Worm (Caenorhabditis elegans) whole organism, L1 larva: ENCODE measurements around the gene srd-43.

ENCODE experiments used
- C04F5.9 ChIP-seq: sonication (generic microtip); optimal IDR thresholded peaks from 2 replicates; lab custom pipeline; 2016; ENCODE audit warnings: missing genetic modification characterization, missing compliant biosample characterization
- C16A3.4 ChIP-seq: fragments of 150-350 bp; optimal IDR thresholded peaks from 2 replicates; lab custom pipeline; 2014; ENCODE audit warnings: missing biosample characterization, missing genetic modification characterization
- C34B4.2 ChIP-seq: sonication (generic microtip); optimal IDR thresholded peaks from 2 replicates; lab custom pipeline; 2017; ENCODE audit warnings: mild to moderate bottlenecking, missing genetic modification characterization, missing compliant biosample characterization
- aha-1 ChIP-seq: fragments of 150-350 bp; optimal IDR thresholded peaks from 2 replicates; lab custom pipeline; 2014; ENCODE audit warnings: missing biosample characterization, missing genetic modification characterization
- alr-1 ChIP-seq: fragments of 200-800 bp; sonication (Bioruptor generic); optimal IDR thresholded peaks from 2 replicates; lab custom pipeline; 2018; ENCODE audit warnings: borderline replicate concordance, mild to moderate bottlenecking, missing genetic modification characterization, missing compliant biosample characterization
- blmp-1 ChIP-seq: fragments of 150-350 bp; optimal IDR thresholded peaks from 2 replicates; lab custom pipeline; 2014; ENCODE audit warnings: missing biosample characterization, missing genetic modification characterization
- ces-1 ChIP-seq: fragments of 150-350 bp; optimal IDR thresholded peaks from 2 replicates; lab custom pipeline; 2014; ENCODE audit warnings: missing biosample characterization, missing genetic modification reagents, missing genetic modification characterization
- efl-1 ChIP-seq, 4 experiments: fragments of 150-350 bp; optimal IDR thresholded peaks in 3 of 4; peaks in 1 of 4; 1 replicate in 1 of 4; 2 replicates in 3 of 4; lab custom pipeline; 2014; ENCODE audit warnings: missing biosample characterization in 2 of 4, missing genetic modification characterization in 2 of 4, missing genetic modification reagents in 2 of 4
- elt-2 ChIP-seq: sonication (generic microtip); optimal IDR thresholded peaks from 2 replicates; lab custom pipeline; 2016; ENCODE audit warnings: missing genetic modification characterization, mild to moderate bottlenecking, inconsistent platforms, missing compliant biosample characterization, missing genetic modification reagents
- elt-3 ChIP-seq, 6 experiments: fragments of 150-350 bp in 1 of 6; sonication (generic microtip); optimal IDR thresholded peaks; 2 replicates each; lab custom pipeline; 2017 to 2018; ENCODE audit warnings: missing biosample characterization in 6 of 6, missing genetic modification characterization in 6 of 6, inconsistent platforms in 1 of 6
- grh-1 ChIP-seq: fragments of 200-800 bp; sonication (Bioruptor generic); IDR thresholded peaks from 2 replicates; pipeline ENCODE4 v1.3.6; 2022; ENCODE audit warnings: missing genetic modification reagents, missing genetic modification characterization, missing compliant biosample characterization
- hpl-2 ChIP-seq: fragments of 150-350 bp; optimal IDR thresholded peaks from 2 replicates; lab custom pipeline; 2014; ENCODE audit warnings: missing biosample characterization, missing genetic modification reagents, missing genetic modification characterization
- lin-13 ChIP-seq: fragments of 150-350 bp; optimal IDR thresholded peaks from 2 replicates; lab custom pipeline; 2014; ENCODE audit warnings: missing biosample characterization, missing genetic modification reagents, missing genetic modification characterization
- lin-14 ChIP-seq: fragments of 200-800 bp; sonication (Bioruptor generic); optimal IDR thresholded peaks from 2 replicates; lab custom pipeline; 2018; ENCODE audit warnings: mild to moderate bottlenecking, missing genetic modification characterization, moderate library complexity, missing compliant biosample characterization
- lin-15B ChIP-seq: fragments of 150-350 bp; sonication (generic microtip); optimal IDR thresholded peaks from 3 replicates; lab custom pipeline; 2014; ENCODE audit warnings: missing biosample characterization, missing genetic modification characterization
- lin-35 ChIP-seq, 2 experiments: fragments of 150-350 bp; optimal IDR thresholded peaks; 2 replicates each; lab custom pipeline; 2014; ENCODE audit warnings: missing biosample characterization in 2 of 2, missing genetic modification characterization in 2 of 2, missing genetic modification reagents in 2 of 2
- lin-39 ChIP-seq: fragments of 150-350 bp; optimal IDR thresholded peaks from 2 replicates; lab custom pipeline; 2014; ENCODE audit warnings: missing biosample characterization, missing genetic modification reagents, missing genetic modification characterization
- lir-3 ChIP-seq: sonication (generic microtip); optimal IDR thresholded peaks from 2 replicates; lab custom pipeline; 2016; ENCODE audit warnings: mild to moderate bottlenecking, missing genetic modification characterization, moderate library complexity, missing compliant biosample characterization; ENCODE audit not compliant: poor library complexity
- lsy-2 ChIP-seq, 2 experiments: fragments of 150-350 bp; optimal IDR thresholded peaks; 2 replicates each; lab custom pipeline; 2014; ENCODE audit warnings: missing biosample characterization in 2 of 2, missing genetic modification characterization in 2 of 2
- mdl-1 ChIP-seq, 2 experiments: fragments of 150-350 bp; optimal IDR thresholded peaks; 2 replicates each; lab custom pipeline; 2014 to 2017; ENCODE audit warnings: missing biosample characterization in 2 of 2, missing genetic modification characterization in 2 of 2, inconsistent platforms in 1 of 2
- nhr-19 ChIP-seq: fragments of 200-800 bp; sonication (Bioruptor generic); conservative IDR thresholded peaks from 2 replicates; pipeline ENCODE4 v1.3.6; 2022; ENCODE audit warnings: missing genetic modification characterization, missing compliant biosample characterization
- nhr-20 ChIP-seq: sonication (generic microtip); optimal IDR thresholded peaks from 2 replicates; lab custom pipeline; 2016; ENCODE audit warnings: mild to moderate bottlenecking, missing genetic modification characterization, missing compliant biosample characterization
- nhr-237 ChIP-seq: fragments of 150-350 bp; optimal IDR thresholded peaks from 2 replicates; lab custom pipeline; 2014; ENCODE audit warnings: missing biosample characterization, missing genetic modification characterization
- nhr-28 ChIP-seq: fragments of 150-350 bp; optimal IDR thresholded peaks from 2 replicates; lab custom pipeline; 2014; ENCODE audit warnings: missing biosample characterization, missing genetic modification characterization
- nhr-47 ChIP-seq: sonication (generic microtip); optimal IDR thresholded peaks from 2 replicates; lab custom pipeline; 2016; ENCODE audit warnings: mild to moderate bottlenecking, missing genetic modification characterization, moderate library complexity, missing compliant biosample characterization
- nhr-71 ChIP-seq: sonication (generic microtip); optimal IDR thresholded peaks from 2 replicates; lab custom pipeline; 2016; ENCODE audit warnings: mild to moderate bottlenecking, missing genetic modification characterization, moderate library complexity, missing compliant biosample characterization
- nhr-76 ChIP-seq: sonication (generic microtip); optimal IDR thresholded peaks from 2 replicates; lab custom pipeline; 2017; ENCODE audit warnings: missing biosample characterization, missing genetic modification characterization
- nhr-84 ChIP-seq: sonication (generic microtip); optimal IDR thresholded peaks from 2 replicates; lab custom pipeline; 2017; ENCODE audit warnings: missing biosample characterization, missing genetic modification characterization
- nhr-85 ChIP-seq: sonication (generic microtip); peaks from one replicate; lab custom pipeline; 2016; ENCODE audit warnings: missing genetic modification characterization, inconsistent platforms, missing compliant biosample characterization
- nhr-90 ChIP-seq: sonication (generic microtip); optimal IDR thresholded peaks from 2 replicates; lab custom pipeline; 2016; ENCODE audit warnings: mild to moderate bottlenecking, missing genetic modification characterization, missing compliant biosample characterization; ENCODE audit not compliant: poor library complexity
- pag-3 ChIP-seq: sonication (generic microtip); optimal IDR thresholded peaks from 2 replicates; lab custom pipeline; 2017; ENCODE audit warnings: missing genetic modification characterization, mild to moderate bottlenecking, missing compliant biosample characterization, antibody characterized with exemption, borderline replicate concordance; ENCODE audit not compliant: insufficient read depth
- pax-3 ChIP-seq: fragments of 200-800 bp; sonication (Bioruptor generic); optimal IDR thresholded peaks from 2 replicates; lab custom pipeline; 2018; ENCODE audit warnings: mild to moderate bottlenecking, missing genetic modification characterization, moderate library complexity, missing compliant biosample characterization
- rnt-1 ChIP-seq: sonication (generic microtip); optimal IDR thresholded peaks from 2 replicates; lab custom pipeline; 2016; ENCODE audit warnings: mild to moderate bottlenecking, missing genetic modification characterization, moderate library complexity, missing compliant biosample characterization
- skn-1 ChIP-seq: fragments of 150-350 bp; optimal IDR thresholded peaks from 2 replicates; lab custom pipeline; 2014; ENCODE audit warnings: missing biosample characterization, missing genetic modification characterization
- snpc-4 ChIP-seq: fragments of 150-350 bp; optimal IDR thresholded peaks from 2 replicates; lab custom pipeline; 2014; ENCODE audit warnings: missing biosample characterization, missing genetic modification characterization
- snu-23 ChIP-seq: sonication (generic microtip); optimal IDR thresholded peaks from 2 replicates; lab custom pipeline; 2016; ENCODE audit warnings: missing genetic modification characterization, missing compliant biosample characterization
- sox-4 ChIP-seq: sonication (generic microtip); optimal IDR thresholded peaks from 2 replicates; lab custom pipeline; 2016; ENCODE audit warnings: missing genetic modification characterization, missing compliant biosample characterization
- sptf-1 ChIP-seq: fragments of 150-350 bp; optimal IDR thresholded peaks from 2 replicates; lab custom pipeline; 2014; ENCODE audit warnings: missing biosample characterization, missing genetic modification characterization
- swsn-7 ChIP-seq: sonication (generic microtip); optimal IDR thresholded peaks from 2 replicates; lab custom pipeline; 2016; ENCODE audit warnings: missing genetic modification characterization, missing compliant biosample characterization
- tbx-2 ChIP-seq: sonication (generic microtip); optimal IDR thresholded peaks from 2 replicates; lab custom pipeline; 2016; ENCODE audit warnings: missing genetic modification characterization, missing compliant biosample characterization
- unc-130 ChIP-seq: fragments of 150-350 bp; optimal IDR thresholded peaks from 2 replicates; lab custom pipeline; 2017; ENCODE audit warnings: missing biosample characterization, missing genetic modification characterization, inconsistent platforms
- unc-30 ChIP-seq: sonication (generic microtip); optimal IDR thresholded peaks from 2 replicates; lab custom pipeline; 2017; ENCODE audit warnings: missing biosample characterization, missing genetic modification characterization
- xbp-1 ChIP-seq: sonication (generic microtip); optimal IDR thresholded peaks from 2 replicates; lab custom pipeline; 2016; ENCODE audit warnings: missing genetic modification characterization, missing compliant biosample characterization
- zag-1 ChIP-seq: fragments of 150-350 bp; optimal IDR thresholded peaks from 2 replicates; lab custom pipeline; 2014; ENCODE audit warnings: missing biosample characterization, missing genetic modification characterization
- zip-4 ChIP-seq: fragments of 200-800 bp; sonication (Bioruptor generic); optimal IDR thresholded peaks from 2 replicates; lab custom pipeline; 2018; ENCODE audit warnings: mild to moderate bottlenecking, missing genetic modification characterization, moderate library complexity, missing compliant biosample characterization
- ztf-11 ChIP-seq, 2 experiments: sonication (generic microtip); optimal IDR thresholded peaks; 2 replicates each; lab custom pipeline; 2016 to 2017; ENCODE audit warnings: missing genetic modification characterization in 2 of 2, missing biosample characterization in 1 of 2, missing compliant biosample characterization in 1 of 2
- ztf-4 ChIP-seq: fragments of 150-350 bp; optimal IDR thresholded peaks from 2 replicates; lab custom pipeline; 2014; ENCODE audit warnings: missing biosample characterization, missing genetic modification characterization

Gene srd-43

ce11 chrX:13349230-13350122 is 43.8 kb upstream of the srd-43 start (continued):
- TF ChIP-seq lin-39 (tag; lab: Kevin White, UChicago) (no peak), nhr-90 (tag; lab: Kevin White, UChicago) (peak; percentile 78), pax-3 (tag; lab: Kevin White, UChicago) (peak; percentile 11), efl-1 (optimal IDR thresholded peaks at IDR 0.05; lab: Kevin White, UChicago) (no peak), efl-1 (GFP tag; optimal IDR thresholded peaks at IDR 0.05 in 1 of 2; lab: Kevin White, UChicago) (peak in 1 of 2 experiments; percentile 67), swsn-7 (peak; percentile 7), hpl-2 (GFP tag; lab: Kevin White, UChicago) (peak; percentile 19), rnt-1 (tag; lab: Kevin White, UChicago) (peak; percentile 41), nhr-28 (tag; lab: Kevin White, UChicago) (no peak), lin-14 (GFP tag; lab: Kevin White, UChicago) (peak; percentile 18), lin-15B (tag; lab: Kevin White, UChicago) (no peak)

- TF ChIP-seq lin-14 (GFP tag; lab: Kevin White, UChicago) (peak; percentile 77), blmp-1 (tag; lab: Kevin White, UChicago) (peak; percentile 71), aha-1 (tag; lab: Kevin White, UChicago) (no peak), unc-30 (tag; lab: Kevin White, UChicago) (no peak), alr-1 (tag; lab: Kevin White, UChicago) (no peak), nhr-20 (tag; lab: Kevin White, UChicago) (peak; percentile 91), ztf-4 (tag; lab: Kevin White, UChicago) (peak; percentile 7), nhr-237 (tag; lab: Kevin White, UChicago) (no peak), nhr-85 (tag; lab: Kevin White, UChicago) (peak; percentile 91), skn-1 (tag; lab: Kevin White, UChicago) (peak; percentile 67), rnt-1 (tag; lab: Kevin White, UChicago) (peak; percentile 11), C34B4.2 (tag; lab: Kevin White, UChicago) (no peak), ces-1 (GFP tag; lab: Kevin White, UChicago) (no peak), elt-3 (tag; optimal IDR thresholded peaks at IDR 0.05; lab: Kevin White, UChicago) (peak in 5 of 6 experiments; percentile 22 to 96 (median 69)), snu-23 (peak; percentile 86), C16A3.4 (peak; percentile 64), nhr-76 (tag; lab: Kevin White, UChicago) (no peak), zag-1 (tag; lab: Kevin White, UChicago) (no peak), pag-3 (tag; lab: Kevin White, UChicago) (no peak), nhr-84 (no peak), elt-2 (tag; lab: Kevin White, UChicago) (peak; percentile 59), nhr-90 (tag; lab: Kevin White, UChicago) (peak; percentile 84), ztf-11 (tag; optimal IDR thresholded peaks at IDR 0.05; lab: Kevin White, UChicago) (no peak), zip-4 (no peak), tbx-2 (tag; lab: Kevin White, UChicago) (peak; percentile 82), sptf-1 (tag; lab: Kevin White, UChicago) (no peak), lin-35 (GFP tag; optimal IDR thresholded peaks at IDR 0.05; lab: Kevin White, UChicago) (peak in 1 of 2 experiments; percentile 80), nhr-71 (peak; percentile 94), nhr-47 (tag; lab: Kevin White, UChicago) (peak; percentile 62), lir-3 (tag; lab: Kevin White, UChicago) (peak; percentile 25), grh-1 (GFP tag; lab: Robert Waterston, UW) (peak; percentile 54), nhr-19 (GFP tag; lab: Robert Waterston, UW) (peak; percentile 97), C04F5.9 (tag; lab: Kevin White, UChicago) (no peak), lsy-2 (tag; optimal IDR thresholded peaks at IDR 0.05; lab: Kevin White, UChicago) (peak; percentile 35 to 44), xbp-1 (tag; lab: Kevin White, UChicago) (peak; percentile 20), sox-4 (tag; lab: Kevin White, UChicago) (no peak), lin-13 (GFP tag; lab: Kevin White, UChicago) (peak; percentile 33), mdl-1 (tag; optimal IDR thresholded peaks at IDR 0.05; lab: Kevin White, UChicago) (peak in 1 of 2 experiments; percentile 87), nhr-28 (tag; lab: Kevin White, UChicago) (no peak), efl-1 (optimal IDR thresholded peaks at IDR 0.05; lab: Kevin White, UChicago) (no peak), efl-1 (GFP tag; optimal IDR thresholded peaks at IDR 0.05 in 1 of 2; lab: Kevin White, UChicago) (no peak), snpc-4 (tag; lab: Kevin White, UChicago) (no peak), unc-130 (tag; lab: Kevin White, UChicago) (peak; percentile 6)
Measured at ce11 chrX:13348417-13348816, 42.8 kb upstream of the srd-43 start.
